Worm (Caenorhabditis elegans) whole organism, L2 larva: ENCODE data around the gene Y37E11AL.3.

ENCODE experiments used
- ZK546.5 ChIP-seq: sonication (generic microtip); optimal IDR thresholded peaks from 2 replicates; lab custom pipeline; 2017; ENCODE audit warnings: missing biosample characterization, missing genetic modification characterization
- aly-2 ChIP-seq: fragments of 150-350 bp; optimal IDR thresholded peaks from 2 replicates; lab custom pipeline; 2014; ENCODE audit warnings: missing biosample characterization, missing genetic modification characterization
- ama-1 ChIP-seq: fragments of 150-350 bp; optimal IDR thresholded peaks from 2 replicates; lab custom pipeline; 2018; ENCODE audit warnings: inconsistent platforms
- egl-27 ChIP-seq: sonication (generic microtip); optimal IDR thresholded peaks from 3 replicates; lab custom pipeline; 2017; ENCODE audit warnings: missing biosample characterization, missing genetic modification reagents, missing genetic modification characterization
- mdl-1 ChIP-seq, 2 experiments: fragments of 150-350 bp in 1 of 2; sonication (generic microtip) in 1 of 2; optimal IDR thresholded peaks; 2 replicates each; lab custom pipeline; 2017; ENCODE audit warnings: missing biosample characterization in 2 of 2, missing genetic modification characterization in 2 of 2
- nhr-237 ChIP-seq: fragments of 150-350 bp; optimal IDR thresholded peaks from 2 replicates; lab custom pipeline; 2014; ENCODE audit warnings: missing biosample characterization, missing genetic modification characterization
- nhr-77 ChIP-seq: fragments of 150-350 bp; optimal IDR thresholded peaks from 2 replicates; lab custom pipeline; 2014; ENCODE audit warnings: missing biosample characterization, missing genetic modification characterization
- ztf-11 ChIP-seq: sonication (generic microtip); optimal IDR thresholded peaks from 2 replicates; lab custom pipeline; 2017; ENCODE audit warnings: missing biosample characterization, missing genetic modification characterization

DNA sequence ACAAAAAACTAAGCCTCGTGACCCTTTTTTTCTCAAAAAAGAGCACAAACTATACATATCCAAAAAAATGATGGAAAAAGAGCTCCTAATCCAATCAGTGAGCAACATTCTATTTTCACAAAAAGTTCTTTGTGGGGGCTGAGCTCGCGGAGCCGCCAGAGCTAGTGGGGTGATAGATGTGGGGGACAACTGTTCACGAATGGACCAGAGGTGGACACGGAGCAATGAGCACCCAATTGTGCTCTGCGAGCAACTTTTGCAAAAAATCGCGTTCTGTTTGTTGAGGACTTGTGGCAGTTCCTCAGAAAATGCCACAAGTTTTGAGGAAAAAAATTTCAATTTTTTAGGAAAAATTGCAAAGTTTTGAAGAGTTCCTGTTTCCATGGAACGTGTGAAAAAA is 39.9 kb upstream of the Y37E11AL.3 start:
- no peak for TF ChIP-seq ama-1 (lab: Kevin White, UChicago)
- TF ChIP-seq nhr-77 (tag; lab: Kevin White, UChicago): no peak
- TF ChIP-seq ZK546.5 (tag; lab: Kevin White, UChicago): no peak
- no peak for TF ChIP-seq mdl-1 (tag; optimal IDR thresholded peaks at IDR 0.05; lab: Kevin White, UChicago)
- no peak for TF ChIP-seq nhr-237 (tag; lab: Kevin White, UChicago)
- no peak for TF ChIP-seq ztf-11 (tag; lab: Kevin White, UChicago)
- TF ChIP-seq egl-27 (tag; lab: Kevin White, UChicago): no peak
- no peak for TF ChIP-seq aly-2 (tag; lab: Kevin White, UChicago)
